Fruit fly (Drosophila melanogaster) whole organism, embryonic: ENCODE data around the gene spdo.

Experiments used
- Blimp-1 ChIP-seq: fragments of 200-800 bp; sonication (Bioruptor generic); optimal IDR thresholded peaks from 3 replicates; lab custom pipeline; 2018; ENCODE audit warnings: missing biosample characterization, missing genetic modification characterization, mild to moderate bottlenecking, moderate library complexity, missing genetic modification reagents
- CG13424 ChIP-seq: fragments of 200-800 bp; sonication (Bioruptor generic); optimal IDR thresholded peaks from 2 replicates; lab custom pipeline; 2019; ENCODE audit warnings: missing biosample characterization, mild to moderate bottlenecking, missing genetic modification characterization, moderate library complexity
- CG3163 ChIP-seq: fragments of 200-800 bp; sonication (Bioruptor generic); optimal IDR thresholded peaks from 3 replicates; lab custom pipeline; 2016; ENCODE audit warnings: missing biosample characterization, missing genetic modification characterization
- CG7372 ChIP-seq: fragments of 200-800 bp; sonication (Bioruptor generic); IDR thresholded peaks from 2 replicates; pipeline ENCODE4 v1.3.6; 2022; ENCODE audit warnings: missing biosample characterization, missing genetic modification characterization
- CG9437 ChIP-seq: fragments of 200-800 bp; sonication (Bioruptor generic); optimal IDR thresholded peaks from 2 replicates; lab custom pipeline; 2018; ENCODE audit warnings: missing biosample characterization, mild to moderate bottlenecking, missing genetic modification characterization
- HmgD ChIP-seq: fragments of 200-800 bp; sonication (Bioruptor generic); optimal IDR thresholded peaks from 3 replicates; lab custom pipeline; 2016; ENCODE audit warnings: missing biosample characterization, missing genetic modification characterization
- Nf-YB ChIP-seq: fragments of 200-800 bp; sonication (Bioruptor generic); optimal IDR thresholded peaks from 3 replicates; lab custom pipeline; 2019; ENCODE audit warnings: missing biosample characterization, mild to moderate bottlenecking, missing genetic modification characterization, moderate library complexity
- Ravus ChIP-seq: fragments of 200-800 bp; sonication (Bioruptor generic); IDR thresholded peaks from 2 replicates; pipeline ENCODE4 v1.3.6; 2022; ENCODE audit warnings: missing biosample characterization, missing genetic modification characterization
- br ChIP-seq: fragments of >200 bp; optimal IDR thresholded peaks from 2 replicates; lab custom pipeline; 2017
- kni ChIP-seq: fragments of 200-800 bp; sonication (Bioruptor generic); optimal IDR thresholded peaks from 3 replicates; lab custom pipeline; 2017; ENCODE audit warnings: mild to moderate bottlenecking, missing biosample characterization, missing genetic modification reagents, missing genetic modification characterization
- psq ChIP-seq: fragments of 200-800 bp; sonication (Bioruptor generic); optimal IDR thresholded peaks from 2 replicates; lab custom pipeline; 2017; ENCODE audit warnings: missing biosample characterization, missing genetic modification characterization

DNA sequence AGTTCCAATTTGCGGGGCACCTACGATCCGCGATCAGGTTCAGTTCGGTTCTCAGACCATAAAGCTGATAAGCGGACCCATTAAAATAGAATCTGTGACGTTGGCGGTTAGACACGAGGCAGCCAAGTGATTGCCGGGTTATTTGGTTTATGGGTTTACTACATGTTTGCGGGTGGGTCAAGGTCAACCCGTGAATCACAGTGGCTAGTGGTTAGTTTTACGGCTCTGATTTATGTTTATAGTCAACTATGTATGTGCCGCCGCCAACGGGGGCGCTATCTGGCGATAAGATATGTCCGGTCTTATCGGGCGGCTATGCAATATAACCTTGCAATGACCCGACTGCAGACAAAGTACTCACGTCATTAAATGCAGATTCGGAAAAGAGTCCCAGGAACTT, 27.0 kb upstream of the spdo start:
- TF ChIP-seq CG9437 (no peak), CG13424 (no peak), CG7372 (GFP tag; lab: Robert Waterston, UW) (no peak), Nf-YB (GFP tag; lab: Kevin White, UChicago) (no peak), CG3163 (GFP tag; lab: Kevin White, UChicago) (no peak), kni (GFP tag; lab: Kevin White, UChicago) (no peak), Ravus (GFP tag; lab: Robert Waterston, UW) (no peak), HmgD (GFP tag; lab: Kevin White, UChicago) (no peak), psq (no peak), br (lab: Kevin White, UChicago) (no peak), Blimp-1 (GFP tag; lab: Kevin White, UChicago) (no peak)
